Worm (Caenorhabditis elegans): ENCODE measurements around the gene gpx-2.

- TF ChIP-seq ama-1 (optimal IDR thresholded peaks at IDR 0.05) (no peak), fkh-10 (GFP tag; optimal IDR thresholded peaks at IDR 0.05) (no peak), ceh-28 (tag; optimal IDR thresholded peaks at IDR 0.05) (no peak), mdl-1 (tag; optimal IDR thresholded peaks at IDR 0.05) (no peak), lin-39 (tag; optimal IDR thresholded peaks at IDR 0.05) (no peak), elt-2 (tag; optimal IDR thresholded peaks at IDR 0.05) (no peak), nhr-11 (tag; optimal IDR thresholded peaks at IDR 0.05) (no peak), R02D3.7 (tag; optimal IDR thresholded peaks at IDR 0.05) (no peak), nhr-23 (tag; optimal IDR thresholded peaks at IDR 0.05) (no peak), nhr-77 (tag; optimal IDR thresholded peaks at IDR 0.05) (no peak), egl-27 (tag; optimal IDR thresholded peaks at IDR 0.05) (no peak)
Measured at ce11 chrII:14866156-14866555, 410 bp upstream of the gpx-2 start.

Data from whole organism, L3 larva.